Fruit fly (Drosophila melanogaster): ENCODE results near the gene Naa20A.

DNA sequence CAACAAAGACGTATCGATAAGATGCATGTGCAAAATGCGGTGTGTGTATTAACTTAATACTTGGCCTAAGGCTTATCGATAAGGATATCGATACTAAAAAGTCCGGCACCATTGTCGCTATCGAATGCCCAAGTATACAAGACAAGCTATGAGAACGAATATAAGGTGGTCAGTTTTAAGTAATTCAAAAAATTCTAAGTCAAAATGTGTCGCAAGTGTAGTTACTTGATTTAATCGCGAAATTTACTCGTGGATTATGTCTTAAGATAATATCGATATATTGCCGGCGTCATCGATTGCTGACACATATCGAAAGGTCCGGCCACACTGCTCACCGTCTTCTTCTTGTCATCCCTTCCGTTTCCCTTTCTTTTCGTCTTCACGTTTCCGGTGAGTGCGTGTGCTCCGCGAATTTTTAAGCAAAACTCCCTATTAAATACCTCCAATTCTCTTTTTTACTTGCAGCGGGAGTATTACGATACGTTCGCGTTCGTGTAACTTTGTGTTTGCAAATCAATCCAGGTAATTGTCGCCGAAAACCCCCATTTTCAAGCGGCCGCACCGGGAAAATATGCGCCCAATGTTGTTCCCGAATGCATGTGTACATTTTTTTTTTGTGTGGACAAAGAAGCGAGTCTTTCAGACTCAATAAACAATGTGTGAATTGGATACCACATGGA is 25.1 kb downstream of the Naa20A start, which contains the start of gene RpS10b:
- TF ChIP-seq ss (GFP tag; optimal IDR thresholded peaks at IDR 0.05) (peak; percentile 86 to 95), Hr38 (GFP tag; optimal IDR thresholded peaks at IDR 0.05) (no peak), CG3919 (GFP tag; optimal IDR thresholded peaks at IDR 0.05) (peak; percentile 90), Sox14 (GFP tag; optimal IDR thresholded peaks at IDR 0.05) (peak; percentile 79), net (GFP tag; optimal IDR thresholded peaks at IDR 0.05) (peak; percentile 89), Sox102F (GFP tag; optimal IDR thresholded peaks at IDR 0.05) (peak; percentile 88), CG16779 (tag; optimal IDR thresholded peaks at IDR 0.05) (peak; percentile 86), achi (GFP tag; optimal IDR thresholded peaks at IDR 0.05) (peak; percentile 85), CG6854 (GFP tag; optimal IDR thresholded peaks at IDR 0.05) (peak; percentile 98), Hr4 (GFP tag; optimal IDR thresholded peaks at IDR 0.05) (peak; percentile 22), CG4318 (GFP tag; optimal IDR thresholded peaks at IDR 0.05) (no peak)

Data from whole organism, prepupa.